Fruit fly (Drosophila melanogaster) whole organism, embryonic: ENCODE measurements around the gene CG12115.

Experiments used
- Awh ChIP-seq: fragments of 200-800 bp; sonication (Bioruptor generic); IDR thresholded peaks from 2 replicates; pipeline ENCODE4, ENCODE4 v1.3.6; 2022; ENCODE audit warnings: missing biosample characterization, missing genetic modification characterization
- Bdp1 ChIP-seq: fragments of 200-800 bp; sonication (Bioruptor generic); optimal IDR thresholded peaks from 3 replicates; lab custom pipeline; 2016; ENCODE audit warnings: missing biosample characterization, missing genetic modification characterization
- Bgb ChIP-seq: fragments of 200-800 bp; sonication (Bioruptor generic); IDR thresholded peaks from 2 replicates; pipeline ENCODE4 v1.3.6; 2022; ENCODE audit warnings: missing biosample characterization, missing genetic modification characterization; ENCODE audit not compliant: partially characterized antibody
- Blimp-1 ChIP-seq: fragments of 200-800 bp; sonication (Bioruptor generic); optimal IDR thresholded peaks from 3 replicates; lab custom pipeline; 2018; ENCODE audit warnings: missing biosample characterization, missing genetic modification characterization, mild to moderate bottlenecking, moderate library complexity, missing genetic modification reagents
- CG11723 ChIP-seq: fragments of 200-800 bp; sonication (Bioruptor generic); optimal IDR thresholded peaks from 2 replicates; lab custom pipeline; 2017; ENCODE audit warnings: missing biosample characterization, mild to moderate bottlenecking, missing genetic modification characterization
- CG12104 ChIP-seq: fragments of 200-800 bp; sonication (Bioruptor generic); optimal IDR thresholded peaks from 3 replicates; lab custom pipeline; 2016; ENCODE audit warnings: missing biosample characterization, missing genetic modification characterization
- CG12219 ChIP-seq: fragments of 200-800 bp; sonication (Bioruptor generic); optimal IDR thresholded peaks from 3 replicates; lab custom pipeline; 2018; ENCODE audit warnings: missing biosample characterization, mild to moderate bottlenecking, missing genetic modification characterization
- CG13123 ChIP-seq: fragments of 200-800 bp; sonication (Bioruptor generic); optimal IDR thresholded peaks from 2 replicates; lab custom pipeline; 2016; ENCODE audit warnings: missing biosample characterization, missing genetic modification characterization
- CG16779 ChIP-seq: fragments of 200-800 bp; sonication (Bioruptor generic); IDR thresholded peaks from 2 replicates; pipeline ENCODE4 v1.3.6; 2022; ENCODE audit warnings: missing biosample characterization, missing genetic modification characterization
- CG17385 ChIP-seq: fragments of 200-800 bp; sonication (Bioruptor generic); optimal IDR thresholded peaks from 3 replicates; lab custom pipeline; 2018; ENCODE audit warnings: missing biosample characterization, mild to moderate bottlenecking, missing genetic modification characterization
- CG2712 ChIP-seq: fragments of 200-800 bp; optimal IDR thresholded peaks from 3 replicates; lab custom pipeline; 2019; ENCODE audit warnings: missing biosample characterization, mild to moderate bottlenecking, missing genetic modification characterization, moderate library complexity
- CG4424 ChIP-seq: fragments of 200-800 bp; sonication (Bioruptor generic); optimal IDR thresholded peaks from 3 replicates; lab custom pipeline; 2016; ENCODE audit warnings: missing biosample characterization, missing genetic modification characterization
- CG7556 ChIP-seq: fragments of 200-800 bp; sonication (Bioruptor generic); optimal IDR thresholded peaks from 2 replicates; lab custom pipeline; 2017; ENCODE audit warnings: missing biosample characterization, mild to moderate bottlenecking, missing genetic modification characterization
- CG9609 ChIP-seq: fragments of 200-800 bp; sonication (Bioruptor generic); optimal IDR thresholded peaks from 3 replicates; lab custom pipeline; 2016; ENCODE audit warnings: missing biosample characterization, missing genetic modification characterization
- CHES-1-like ChIP-seq: fragments of 200-800 bp; sonication (Bioruptor generic); optimal IDR thresholded peaks from 2 replicates; lab custom pipeline; 2016; ENCODE audit warnings: missing biosample characterization, missing genetic modification characterization
- Drgx ChIP-seq: fragments of 200-800 bp; sonication (Bioruptor generic); IDR thresholded peaks from 2 replicates; pipeline ENCODE4 v1.3.6; 2022; ENCODE audit warnings: missing biosample characterization, missing genetic modification characterization
- Fer2 ChIP-seq: fragments of 200-800 bp; sonication (Bioruptor generic); optimal IDR thresholded peaks from 2 replicates; lab custom pipeline; 2018; ENCODE audit warnings: missing biosample characterization, mild to moderate bottlenecking, missing genetic modification characterization, moderate library complexity
- Gug ChIP-seq: fragments of 200-800 bp; sonication (Bioruptor generic); IDR thresholded peaks from 4 replicates; pipeline ENCODE4 v1.3.6; 2022; ENCODE audit warnings: missing biosample characterization, missing genetic modification characterization
- HLH4C ChIP-seq: fragments of 200-800 bp; sonication (Bioruptor generic); IDR thresholded peaks from 3 replicates; pipeline ENCODE4 v1.3.6; 2022; ENCODE audit warnings: missing biosample characterization, missing genetic modification characterization; ENCODE audit not compliant: partially characterized antibody
- Hr51 ChIP-seq, 2 experiments: fragments of 200-800 bp; sonication (Bioruptor generic); optimal IDR thresholded peaks; 2 replicates in 1 of 2; 3 replicates in 1 of 2; lab custom pipeline; 2016 to 2018; ENCODE audit warnings: missing biosample characterization in 2 of 2, missing genetic modification characterization in 2 of 2, mild to moderate bottlenecking in 1 of 2, moderate library complexity in 1 of 2
- Max ChIP-seq: fragments of 200-800 bp; sonication (Bioruptor generic); optimal IDR thresholded peaks from 2 replicates; lab custom pipeline; 2016; ENCODE audit warnings: missing biosample characterization, mild to moderate bottlenecking, missing genetic modification characterization
- NC2β ChIP-seq: fragments of 200-800 bp; sonication (Bioruptor generic); optimal IDR thresholded peaks from 2 replicates; lab custom pipeline; 2016; ENCODE audit warnings: missing biosample characterization, missing genetic modification characterization
- Nf-YB ChIP-seq: fragments of 200-800 bp; sonication (Bioruptor generic); optimal IDR thresholded peaks from 3 replicates; lab custom pipeline; 2019; ENCODE audit warnings: missing biosample characterization, mild to moderate bottlenecking, missing genetic modification characterization, moderate library complexity
- Scr ChIP-seq: fragments of 200-800 bp; sonication (Bioruptor generic); IDR thresholded peaks from 2 replicates; pipeline ENCODE4 v1.3.6; 2022; ENCODE audit warnings: missing biosample characterization, missing genetic modification characterization; ENCODE audit not compliant: partially characterized antibody
- Ssrp ChIP-seq: fragments of 200-800 bp; sonication (Bioruptor generic); optimal IDR thresholded peaks from 2 replicates; lab custom pipeline; 2018; ENCODE audit warnings: missing biosample characterization, mild to moderate bottlenecking, missing genetic modification characterization, moderate library complexity
- Taf1 ChIP-seq: fragments of 200-800 bp; sonication (Bioruptor generic); IDR thresholded peaks from 2 replicates; pipeline ENCODE4 v1.3.6; 2022; ENCODE audit warnings: missing biosample characterization, missing genetic modification characterization
- ase ChIP-seq: fragments of 200-800 bp; sonication (Bioruptor generic); IDR thresholded peaks from 3 replicates; pipeline ENCODE4 v1.3.6; 2022; ENCODE audit warnings: missing biosample characterization, missing genetic modification characterization
- chif ChIP-seq, 2 experiments: fragments of 200-800 bp; sonication (Bioruptor generic); optimal IDR thresholded peaks; 3 replicates each; lab custom pipeline; 2016; ENCODE audit warnings: missing biosample characterization in 2 of 2, missing genetic modification characterization in 2 of 2
- ci ChIP-seq: fragments of 200-800 bp; sonication (Bioruptor generic); IDR thresholded peaks from 3 replicates; pipeline ENCODE4 v1.3.6; 2022; ENCODE audit warnings: missing biosample characterization, missing genetic modification characterization
- dmrt11E ChIP-seq: fragments of 200-800 bp; sonication (Bioruptor generic); optimal IDR thresholded peaks from 3 replicates; lab custom pipeline; 2018; ENCODE audit warnings: missing biosample characterization, mild to moderate bottlenecking, missing genetic modification characterization, moderate library complexity
- dmrt99B ChIP-seq: fragments of 200-800 bp; sonication (Bioruptor generic); optimal IDR thresholded peaks from 2 replicates; lab custom pipeline; 2018; ENCODE audit warnings: missing biosample characterization, mild to moderate bottlenecking, missing genetic modification characterization, moderate library complexity
- exex ChIP-seq: fragments of 200-800 bp; sonication (Bioruptor generic); optimal IDR thresholded peaks from 4 replicates; lab custom pipeline; 2018; ENCODE audit warnings: missing biosample characterization, mild to moderate bottlenecking, missing genetic modification characterization, moderate library complexity
- fu2 ChIP-seq: fragments of 200-800 bp; sonication (Bioruptor generic); optimal IDR thresholded peaks from 2 replicates; lab custom pipeline; 2016; ENCODE audit warnings: missing biosample characterization, missing genetic modification characterization
- h ChIP-seq: fragments of >200 bp; optimal IDR thresholded peaks from 2 replicates; lab custom pipeline; 2017
- insv ChIP-seq, 2 experiments: fragments of 200-800 bp; sonication (Bioruptor generic); optimal IDR thresholded peaks; 3 replicates each; lab custom pipeline; 2016 to 2018; ENCODE audit warnings: missing biosample characterization in 2 of 2, missing genetic modification characterization in 2 of 2
- jing ChIP-seq: fragments of 200-800 bp; sonication (Bioruptor generic); optimal IDR thresholded peaks from 2 replicates; lab custom pipeline; 2018; ENCODE audit warnings: missing biosample characterization, mild to moderate bottlenecking, missing genetic modification characterization
- lov ChIP-seq, 2 experiments: fragments of 200-800 bp in 1 of 2; fragments of >200 bp in 1 of 2; sonication (Bioruptor generic) in 1 of 2; IDR thresholded peaks in 1 of 2; optimal IDR thresholded peaks in 1 of 2; 2 replicates in 1 of 2; 3 replicates in 1 of 2; pipeline versions ENCODE4 v1.3.6 to Lab custom; 2017 to 2022; ENCODE audit warnings: missing biosample characterization in 1 of 2, missing genetic modification characterization in 1 of 2
- maf-S ChIP-seq: fragments of 200-800 bp; sonication (Bioruptor generic); optimal IDR thresholded peaks from 2 replicates; lab custom pipeline; 2016; ENCODE audit warnings: missing biosample characterization, missing genetic modification characterization
- nmo ChIP-seq: fragments of 200-800 bp; sonication (Bioruptor generic); optimal IDR thresholded peaks from 2 replicates; lab custom pipeline; 2018; ENCODE audit warnings: missing biosample characterization, mild to moderate bottlenecking, missing genetic modification characterization, moderate library complexity
- odd ChIP-seq: fragments of 200-800 bp; sonication (Bioruptor generic); optimal IDR thresholded peaks from 2 replicates; lab custom pipeline; 2017; ENCODE audit warnings: missing biosample characterization, mild to moderate bottlenecking, missing genetic modification characterization
- pb ChIP-seq: fragments of 200-800 bp; sonication (Bioruptor generic); optimal IDR thresholded peaks from 3 replicates; lab custom pipeline; 2016; ENCODE audit warnings: missing biosample characterization, missing genetic modification characterization
- phol ChIP-seq: fragments of 200-800 bp; sonication (Bioruptor generic); optimal IDR thresholded peaks from 3 replicates; lab custom pipeline; 2018; ENCODE audit warnings: missing biosample characterization, mild to moderate bottlenecking, missing genetic modification characterization, moderate library complexity
- repo ChIP-seq: fragments of 200-800 bp; sonication (Bioruptor generic); optimal IDR thresholded peaks from 2 replicates; lab custom pipeline; 2016; ENCODE audit warnings: missing biosample characterization, missing genetic modification characterization
- ro ChIP-seq: fragments of 200-800 bp; sonication (Bioruptor generic); IDR thresholded peaks from 2 replicates; pipeline ENCODE4 v1.3.6; 2022; ENCODE audit warnings: missing biosample characterization, missing genetic modification characterization
- salm ChIP-seq: fragments of 200-800 bp; sonication (Bioruptor generic); optimal IDR thresholded peaks from 2 replicates; lab custom pipeline; 2018; ENCODE audit warnings: missing biosample characterization, mild to moderate bottlenecking, missing genetic modification characterization
- sens-2 ChIP-seq: fragments of 200-800 bp; sonication (Bioruptor generic); IDR thresholded peaks from 2 replicates; pipeline ENCODE4 v1.3.6; 2022; ENCODE audit warnings: missing biosample characterization, missing genetic modification characterization
- sim ChIP-seq: fragments of 200-800 bp; sonication (Bioruptor generic); IDR thresholded peaks from 2 replicates; pipeline ENCODE4 v1.3.6; 2022; ENCODE audit warnings: missing biosample characterization, missing genetic modification characterization
- sna ChIP-seq: fragments of 200-800 bp; sonication (Bioruptor generic); IDR thresholded peaks from 2 replicates; pipeline ENCODE4 v1.3.6; 2022; ENCODE audit warnings: missing biosample characterization, missing genetic modification characterization; ENCODE audit not compliant: partially characterized antibody
- stwl ChIP-seq: fragments of 200-800 bp; sonication (Bioruptor generic); optimal IDR thresholded peaks from 3 replicates; lab custom pipeline; 2018; ENCODE audit warnings: missing biosample characterization, mild to moderate bottlenecking, missing genetic modification characterization, moderate library complexity
- trh ChIP-seq: fragments of 200-800 bp; sonication (Bioruptor generic); optimal IDR thresholded peaks from 2 replicates; lab custom pipeline; 2016; ENCODE audit warnings: missing biosample characterization, missing genetic modification characterization
- zf30C ChIP-seq: fragments of 200-800 bp; sonication (Bioruptor generic); optimal IDR thresholded peaks from 3 replicates; lab custom pipeline; 2018; ENCODE audit warnings: missing biosample characterization, mild to moderate bottlenecking, missing genetic modification characterization

Gene CG12115

DNA sequence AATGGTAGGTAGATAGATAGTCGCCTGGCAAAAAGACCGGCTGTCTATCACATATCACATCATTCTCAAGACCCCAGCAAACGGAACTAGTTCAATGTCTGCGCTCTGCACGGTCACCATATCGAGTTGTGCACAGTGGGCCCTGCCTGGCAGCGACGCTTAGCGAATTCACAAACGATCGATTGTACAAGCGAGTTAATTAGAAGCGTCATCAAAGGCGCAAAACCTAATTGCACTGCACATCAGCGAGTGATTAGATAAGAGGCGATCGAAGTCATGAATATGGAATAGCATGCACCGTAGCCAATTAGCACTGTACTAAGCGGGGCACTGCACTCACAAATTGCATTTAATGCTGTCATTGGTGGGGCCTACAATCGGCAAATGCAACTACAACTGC is 30.0 kb upstream of the CG12115 start (continued):
- TF ChIP-seq sim (no peak), Blimp-1 (GFP tag; lab: Kevin White, UChicago) (peak; percentile 22), repo (GFP tag; lab: Kevin White, UChicago) (no peak), sens-2 (no peak), CG9609 (GFP tag; lab: Kevin White, UChicago) (no peak), CG16779 (GFP tag; lab: Robert Waterston, UW) (no peak), h (lab: Kevin White, UChicago) (no peak), phol (tag; lab: Kevin White, UChicago) (peak; percentile 23), sna (GFP tag; lab: Robert Waterston, UW) (no peak), dmrt99B (tag; lab: Kevin White, UChicago) (peak; percentile 26), CG17385 (GFP tag; lab: Kevin White, UChicago) (no peak), chif (GFP tag; optimal IDR thresholded peaks at IDR 0.05; lab: Kevin White, UChicago) (peak in 1 of 2 experiments; percentile 17), NC2β (GFP tag; lab: Kevin White, UChicago) (no peak), CG13123 (GFP tag; lab: Kevin White, UChicago) (no peak), odd (GFP tag; lab: Kevin White, UChicago) (no peak), CG11723 (GFP tag; lab: Kevin White, UChicago) (no peak), trh (GFP tag; lab: Kevin White, UChicago) (no peak), jing (no peak), fu2 (GFP tag; lab: Kevin White, UChicago) (no peak), Max (GFP tag; lab: Kevin White, UChicago) (no peak), Hr51 (GFP tag; optimal IDR thresholded peaks at IDR 0.05; lab: Kevin White, UChicago) (no peak), Nf-YB (GFP tag; lab: Kevin White, UChicago) (no peak), zf30C (GFP tag; lab: Kevin White, UChicago) (no peak), ro (GFP tag; lab: Robert Waterston, UW) (no peak), CG2712 (tag; lab: Kevin White, UChicago) (peak; percentile 32), pb (no peak), Bgb (GFP tag; lab: Robert Waterston, UW) (no peak), salm (tag; lab: Kevin White, UChicago) (no peak), dmrt11E (peak; percentile 33), Gug (GFP tag; lab: Robert Waterston, UW) (peak; percentile 54; the same call in 2 of the 4 replicates), Scr (GFP tag; lab: Robert Waterston, UW) (no peak), Taf1 (GFP tag; lab: Robert Waterston, UW) (no peak), Bdp1 (GFP tag; lab: Kevin White, UChicago) (no peak), lov (optimal IDR thresholded peaks at IDR 0.05; lab: Kevin White, UChicago) (no peak), lov (GFP tag; IDR thresholded peaks at IDR 0.05; lab: Robert Waterston, UW) (no peak), nmo (peak; percentile 20), CG12104 (GFP tag; lab: Kevin White, UChicago) (no peak), ci (GFP tag; lab: Robert Waterston, UW) (peak; percentile 64; the same call in 1 of the 3 replicates), exex (no peak), CHES-1-like (no peak), maf-S (GFP tag; lab: Kevin White, UChicago) (no peak), HLH4C (no peak), insv (GFP tag; optimal IDR thresholded peaks at IDR 0.05; lab: Kevin White, UChicago) (no peak), Fer2 (tag; lab: Kevin White, UChicago) (no peak), CG7556 (GFP tag; lab: Kevin White, UChicago) (no peak), Awh (GFP tag; lab: Robert Waterston, UW) (no peak), CG4424 (peak; percentile 1), ase (GFP tag; lab: Robert Waterston, UW) (no peak), Drgx (GFP tag; lab: Robert Waterston, UW) (peak; percentile 62), CG12219 (no peak), Ssrp (tag; lab: Kevin White, UChicago) (no peak), stwl (tag; lab: Kevin White, UChicago) (no peak)
